Fruit fly (Drosophila melanogaster): ENCODE measurements around the gene AdipoR.

AdipoR gene

DNA sequence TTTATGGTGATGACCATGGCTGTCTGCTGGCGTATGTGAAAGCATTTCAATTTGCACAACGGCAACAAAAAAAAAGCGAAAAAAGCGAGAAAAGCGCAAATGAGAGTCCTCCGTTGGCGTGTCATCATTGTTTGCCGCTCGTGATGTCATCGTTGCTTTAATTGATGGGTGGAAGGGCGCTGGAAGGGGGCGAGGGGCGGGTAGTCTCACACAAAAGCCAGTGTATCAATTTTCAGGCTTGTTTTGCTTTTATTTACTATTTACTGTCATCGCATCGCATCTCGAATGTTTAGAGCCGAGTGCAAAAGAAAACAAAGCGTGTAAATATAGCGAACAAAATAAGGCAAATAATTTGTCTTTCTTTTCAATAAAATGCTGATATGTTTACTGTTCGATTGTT is 41.7 kb upstream of the AdipoR start (continued):
- TF ChIP-seq CG4424 (GFP tag; optimal IDR thresholded peaks at IDR 0.05) (peak; percentile 14), Hr51 (GFP tag; optimal IDR thresholded peaks at IDR 0.05) (peak in 1 of 2 experiments; percentile 9), Atf3 (GFP tag; optimal IDR thresholded peaks at IDR 0.05) (peak; percentile 29), CG6813 (GFP tag; optimal IDR thresholded peaks at IDR 0.05) (peak; percentile 72), fd96Cb (tag; optimal IDR thresholded peaks at IDR 0.05) (peak; percentile 59), pros (GFP tag; optimal IDR thresholded peaks at IDR 0.05) (no peak), CG8281 (tag; optimal IDR thresholded peaks at IDR 0.05) (peak; percentile 32), dmrt99B (tag; optimal IDR thresholded peaks at IDR 0.05) (peak; percentile 69), CG11247 (GFP tag; IDR thresholded peaks at IDR 0.05) (0 out of 2 replicates have a peak, but pooled peaks have one; percentile 24), CG17802 (tag; optimal IDR thresholded peaks at IDR 0.05) (peak; percentile 26), CG31365 (tag; optimal IDR thresholded peaks at IDR 0.05) (peak; percentile 3), nom (GFP tag; optimal IDR thresholded peaks at IDR 0.05) (peak; percentile 56), CG14710 (tag; optimal IDR thresholded peaks at IDR 0.05) (peak; percentile 48), Drgx (GFP tag; IDR thresholded peaks at IDR 0.05) (peak; percentile 42; the same call in 1 of the 2 replicates), CG17568 (GFP tag; optimal IDR thresholded peaks at IDR 0.05) (peak; percentile 80), gem (tag; optimal IDR thresholded peaks at IDR 0.05) (peak; percentile 64), Nf-YA (GFP tag; IDR thresholded peaks at IDR 0.05) (no peak), sob (GFP tag; IDR thresholded peaks at IDR 0.05) (peak; percentile 10; the same call in 1 of the 2 replicates), otp (GFP tag; IDR thresholded peaks at IDR 0.05) (0 out of 3 replicates have a peak, but pooled peaks have one; percentile 55), vvl (GFP tag; IDR thresholded peaks at IDR 0.05) (peak; percentile 30; the same call in 1 of the 2 replicates), CG18262 (tag; optimal IDR thresholded peaks at IDR 0.05) (peak; percentile 40), bbx (GFP tag; IDR thresholded peaks at IDR 0.05; ENCODE audit: partially characterized antibody) (no peak), CG7745 (tag; optimal IDR thresholded peaks at IDR 0.05) (peak; percentile 27), nmo (GFP tag; optimal IDR thresholded peaks at IDR 0.05) (peak; percentile 30), Hsf (GFP tag; optimal IDR thresholded peaks at IDR 0.05) (peak; percentile 0), pan (optimal IDR thresholded peaks at IDR 0.05) (no peak), pan (GFP tag; optimal IDR thresholded peaks at IDR 0.05 in 1 of 2, IDR thresholded peaks at IDR 0.05 in 1 of 2) (peak in 1 of 2 experiments; percentile 50), gcm (GFP tag; optimal IDR thresholded peaks at IDR 0.05) (peak; percentile 27), tap (tag; optimal IDR thresholded peaks at IDR 0.05) (peak; percentile 59), H2.0 (GFP tag; IDR thresholded peaks at IDR 0.05) (no peak), CG2712 (tag; optimal IDR thresholded peaks at IDR 0.05) (peak; percentile 45), CG5953 (GFP tag; IDR thresholded peaks at IDR 0.05) (0 out of 2 replicates have a peak, but pooled peaks have one; percentile 25), CG3407 (GFP tag; optimal IDR thresholded peaks at IDR 0.05) (peak; percentile 75), stc (GFP tag; IDR thresholded peaks at IDR 0.05) (peak; percentile 52; the same call in 1 of the 2 replicates), Xrp1 (GFP tag; IDR thresholded peaks at IDR 0.05) (peak; percentile 51), Sry-β (GFP tag; optimal IDR thresholded peaks at IDR 0.05) (peak; percentile 39), Med (GFP tag) (peak; percentile 65), sqz (GFP tag; optimal IDR thresholded peaks at IDR 0.05) (peak; percentile 12), Nf-YC (tag; optimal IDR thresholded peaks at IDR 0.05) (no peak), kah (GFP tag; optimal IDR thresholded peaks at IDR 0.05) (peak; percentile 13), fd64A (GFP tag; optimal IDR thresholded peaks at IDR 0.05) (peak; percentile 67), Ssrp (tag; optimal IDR thresholded peaks at IDR 0.05) (peak; percentile 12), Dek (tag; optimal IDR thresholded peaks at IDR 0.05) (no peak), Chrac-16 (GFP tag; optimal IDR thresholded peaks at IDR 0.05) (no peak), CTCF (GFP tag; optimal IDR thresholded peaks at IDR 0.05) (no peak), gce (GFP tag; IDR thresholded peaks at IDR 0.05) (0 out of 3 replicates have a peak, but pooled peaks have one; percentile 52), Eip74EF (GFP tag; optimal IDR thresholded peaks at IDR 0.05) (peak in 1 of 2 experiments; percentile 47), pfk (GFP tag; optimal IDR thresholded peaks at IDR 0.05) (peak; percentile 20), HLH4C (GFP tag; IDR thresholded peaks at IDR 0.05; ENCODE audit: partially characterized antibody) (no peak)
